Worm (Caenorhabditis elegans) whole organism, L1 larva: Measurements from ENCODE around the gene stc-1.

Experiments
- ama-1 ChIP-seq: fragments of 150-350 bp; optimal IDR thresholded peaks from 2 replicates; lab custom pipeline; 2014
- egl-13 ChIP-seq: sonication (generic microtip); optimal IDR thresholded peaks from 2 replicates; lab custom pipeline; 2016; ENCODE audit warnings: missing genotype, missing genetic modification reagents, missing genetic modification characterization, missing compliant biosample characterization
- ets-5 ChIP-seq: fragments of 200-800 bp; sonication (Bioruptor generic); IDR thresholded peaks from 2 replicates; pipeline ENCODE4 v1.3.6; 2022; ENCODE audit warnings: missing genetic modification characterization, missing compliant biosample characterization
- fkh-10 ChIP-seq: sonication (generic microtip); optimal IDR thresholded peaks from 2 replicates; lab custom pipeline; 2017; ENCODE audit warnings: missing biosample characterization, missing genetic modification reagents, missing genetic modification characterization
- hpl-2 ChIP-seq: fragments of 150-350 bp; optimal IDR thresholded peaks from 2 replicates; lab custom pipeline; 2014; ENCODE audit warnings: missing biosample characterization, missing genetic modification reagents, missing genetic modification characterization
- lsy-2 ChIP-seq, 2 experiments: fragments of 150-350 bp; optimal IDR thresholded peaks; 2 replicates each; lab custom pipeline; 2014; ENCODE audit warnings: missing biosample characterization in 2 of 2, missing genetic modification characterization in 2 of 2
- nhr-90 ChIP-seq: sonication (generic microtip); optimal IDR thresholded peaks from 2 replicates; lab custom pipeline; 2016; ENCODE audit warnings: mild to moderate bottlenecking, missing genetic modification characterization, missing compliant biosample characterization; ENCODE audit not compliant: poor library complexity
- skn-1 ChIP-seq: fragments of 150-350 bp; optimal IDR thresholded peaks from 2 replicates; lab custom pipeline; 2014; ENCODE audit warnings: missing biosample characterization, missing genetic modification characterization
- snpc-4 ChIP-seq: fragments of 150-350 bp; optimal IDR thresholded peaks from 2 replicates; lab custom pipeline; 2014; ENCODE audit warnings: missing biosample characterization, missing genetic modification characterization
- tbx-2 ChIP-seq: sonication (generic microtip); optimal IDR thresholded peaks from 2 replicates; lab custom pipeline; 2016; ENCODE audit warnings: missing genetic modification characterization, missing compliant biosample characterization
- ztf-11 ChIP-seq, 2 experiments: sonication (generic microtip); optimal IDR thresholded peaks; 2 replicates each; lab custom pipeline; 2016 to 2017; ENCODE audit warnings: missing genetic modification characterization in 2 of 2, missing biosample characterization in 1 of 2, missing compliant biosample characterization in 1 of 2
- ztf-4 ChIP-seq: fragments of 150-350 bp; optimal IDR thresholded peaks from 2 replicates; lab custom pipeline; 2014; ENCODE audit warnings: missing biosample characterization, missing genetic modification characterization

- TF ChIP-seq ama-1 (lab: Kevin White, UChicago) (no peak), ztf-11 (tag; optimal IDR thresholded peaks at IDR 0.05; lab: Kevin White, UChicago) (no peak), hpl-2 (GFP tag; lab: Kevin White, UChicago) (no peak), ztf-4 (tag; lab: Kevin White, UChicago) (no peak), egl-13 (tag; lab: Kevin White, UChicago) (no peak), tbx-2 (no peak), nhr-90 (no peak), skn-1 (tag; lab: Kevin White, UChicago) (no peak), snpc-4 (tag; lab: Kevin White, UChicago) (no peak), lsy-2 (tag; optimal IDR thresholded peaks at IDR 0.05; lab: Kevin White, UChicago) (no peak), fkh-10 (no peak), ets-5 (GFP tag; lab: Robert Waterston, UW) (no peak)
Observed at ce11 chrII:8610585-8610984, 44.6 kb upstream of the stc-1 start.
